Worm (Caenorhabditis elegans) whole organism, L2 larva: ENCODE results near the gene ver-3.

Experiments
- alr-1 ChIP-seq: fragments of 150-350 bp; optimal IDR thresholded peaks from 2 replicates; lab custom pipeline; 2014; ENCODE audit warnings: missing biosample characterization, missing genetic modification characterization
- zag-1 ChIP-seq: fragments of 150-350 bp; optimal IDR thresholded peaks from 2 replicates; lab custom pipeline; 2014; ENCODE audit warnings: missing biosample characterization, missing genetic modification characterization

ce11 chrX:11008052-11008451, 15.8 kb downstream of the ver-3 start, which contains the start of gene del-5:
- no peak for TF ChIP-seq zag-1
- no peak for TF ChIP-seq alr-1 (tag; lab: Kevin White, UChicago)
